Fruit fly (Drosophila melanogaster) whole organism, adult: Measurements from ENCODE around the gene Tbca.

Experiments
- CG11617 ChIP-seq: fragments of 200-800 bp; sonication (Bioruptor generic); optimal IDR thresholded peaks from 2 replicates; lab custom pipeline; 2017; ENCODE audit warnings: mild to moderate bottlenecking, missing biosample characterization, missing genetic modification reagents, missing genetic modification characterization
- CG12768 ChIP-seq: fragments of 200-800 bp; sonication (Bioruptor generic); optimal IDR thresholded peaks from 2 replicates; lab custom pipeline; 2017; ENCODE audit warnings: missing biosample characterization, missing genetic modification characterization, mild to moderate bottlenecking, moderate library complexity, missing genetic modification reagents
- CG14711 ChIP-seq: fragments of 200-800 bp; sonication (Bioruptor generic); optimal IDR thresholded peaks from 2 replicates; lab custom pipeline; 2018; ENCODE audit warnings: missing biosample characterization, mild to moderate bottlenecking, missing genetic modification characterization, moderate library complexity
- CG1620 ChIP-seq: fragments of 200-800 bp; sonication (Bioruptor generic); optimal IDR thresholded peaks from 2 replicates; lab custom pipeline; 2016; ENCODE audit warnings: missing biosample characterization, missing genetic modification characterization
- CG33017 ChIP-seq: fragments of 200-800 bp; sonication (Bioruptor generic); optimal IDR thresholded peaks from 2 replicates; lab custom pipeline; 2018; ENCODE audit warnings: missing biosample characterization, mild to moderate bottlenecking, missing genetic modification characterization, moderate library complexity
- CG5204 ChIP-seq: fragments of 200-800 bp; sonication (Bioruptor generic); optimal IDR thresholded peaks from 2 replicates; lab custom pipeline; 2016; ENCODE audit warnings: missing biosample characterization, missing genetic modification characterization
- CG7045 ChIP-seq: fragments of 200-800 bp; sonication (Bioruptor generic); optimal IDR thresholded peaks from 2 replicates; lab custom pipeline; 2017; ENCODE audit warnings: missing biosample characterization, mild to moderate bottlenecking, missing genetic modification characterization
- CG7101 ChIP-seq: fragments of 200-800 bp; sonication (Bioruptor generic); optimal IDR thresholded peaks from 2 replicates; lab custom pipeline; 2018; ENCODE audit warnings: missing biosample characterization, mild to moderate bottlenecking, missing genetic modification characterization, moderate library complexity
- Clk ChIP-seq: fragments of 200-800 bp; sonication (Bioruptor generic); optimal IDR thresholded peaks from 2 replicates; lab custom pipeline; 2017; ENCODE audit warnings: missing biosample characterization, missing genetic modification characterization
- Crg-1 ChIP-seq: fragments of 200-800 bp; sonication (Bioruptor generic); optimal IDR thresholded peaks from 2 replicates; lab custom pipeline; 2016; ENCODE audit warnings: missing biosample characterization, missing genetic modification characterization
- Hr96 ChIP-seq: fragments of 200-800 bp; sonication (Bioruptor generic); optimal IDR thresholded peaks from 2 replicates; lab custom pipeline; 2016; ENCODE audit warnings: missing biosample characterization, missing genetic modification characterization
- Mnt ChIP-seq: fragments of 200-800 bp; sonication (Bioruptor generic); optimal IDR thresholded peaks from 2 replicates; lab custom pipeline; 2016; ENCODE audit warnings: missing biosample characterization, mild to moderate bottlenecking, missing genetic modification characterization
- bab1 ChIP-seq: fragments of 200-800 bp; sonication (Bioruptor generic); optimal IDR thresholded peaks from 3 replicates; lab custom pipeline; 2019; ENCODE audit warnings: missing biosample characterization, mild to moderate bottlenecking, missing genetic modification characterization, moderate library complexity
- cic ChIP-seq: fragments of 200-800 bp; sonication (Bioruptor generic); optimal IDR thresholded peaks from 2 replicates; lab custom pipeline; 2017; ENCODE audit warnings: missing biosample characterization, mild to moderate bottlenecking, missing genetic modification characterization, moderate library complexity
- cnc ChIP-seq, 2 experiments: fragments of >200 bp; optimal IDR thresholded peaks; 2 replicates each; lab custom pipeline; 2017
- kay ChIP-seq: fragments of 200-800 bp; sonication (Bioruptor generic); peaks from one replicate; lab custom pipeline; 2016; ENCODE audit warnings: missing biosample characterization, missing genetic modification characterization, borderline replicate concordance
- ovo ChIP-seq: fragments of 200-800 bp; sonication (Bioruptor generic); optimal IDR thresholded peaks from 2 replicates; lab custom pipeline; 2016; ENCODE audit warnings: missing biosample characterization, missing genetic modification characterization
- pad ChIP-seq: fragments of 200-800 bp; sonication (Bioruptor generic); optimal IDR thresholded peaks from 3 replicates; lab custom pipeline; 2017; ENCODE audit warnings: missing biosample characterization, missing genetic modification characterization, mild to moderate bottlenecking, moderate library complexity, missing genetic modification reagents
- tj ChIP-seq: fragments of 200-800 bp; sonication (Bioruptor generic); optimal IDR thresholded peaks from 3 replicates; lab custom pipeline; 2017; ENCODE audit warnings: missing biosample characterization, mild to moderate bottlenecking, missing genetic modification characterization, moderate library complexity
- toe ChIP-seq: fragments of 200-800 bp; sonication (Bioruptor generic); optimal IDR thresholded peaks from 2 replicates; lab custom pipeline; 2016; ENCODE audit warnings: missing biosample characterization, missing genetic modification characterization

Tbca gene

dm6 chr3R:31776583-31777362 lies 33.5 kb downstream of the Tbca start, which contains the start of the genes CG2126 and faf:
TSS of gene CG2126 (minus strand) at chr3R:31776652.
TSS of gene faf (plus strand) at chr3R:31777020.
- no peak for TF ChIP-seq kay (GFP tag; lab: Kevin White, UChicago)
- peak; percentile 29 for TF ChIP-seq cic (GFP tag; lab: Kevin White, UChicago)
- peak; percentile 83 for TF ChIP-seq CG7101 (tag; lab: Kevin White, UChicago)
- TF ChIP-seq tj = peak; percentile 47
- peak; percentile 54 for TF ChIP-seq Clk (GFP tag; lab: Kevin White, UChicago)
- peak; percentile 48 for TF ChIP-seq ovo
- TF ChIP-seq toe (GFP tag; lab: Kevin White, UChicago) = no peak
- peak; percentile 64 for TF ChIP-seq CG12768 (GFP tag; lab: Kevin White, UChicago)
- TF ChIP-seq CG11617 (GFP tag; lab: Kevin White, UChicago) = peak; percentile 83
- TF ChIP-seq CG5204 (GFP tag; lab: Kevin White, UChicago) = no peak
- TF ChIP-seq CG14711 (tag; lab: Kevin White, UChicago) = peak; percentile 99
- TF ChIP-seq Crg-1 (GFP tag; lab: Kevin White, UChicago) = peak; percentile 66
- peak; percentile 72 for TF ChIP-seq CG1620 (GFP tag; lab: Kevin White, UChicago)
- peak; percentile 50 for TF ChIP-seq pad (GFP tag; lab: Kevin White, UChicago)
- peak; percentile 60 for TF ChIP-seq Mnt (GFP tag; lab: Kevin White, UChicago)
- TF ChIP-seq cnc (optimal IDR thresholded peaks at IDR 0.05; lab: Kevin White, UChicago) = no peak
- peak; percentile 76 for TF ChIP-seq CG33017 (tag; lab: Kevin White, UChicago)
- TF ChIP-seq bab1 (GFP tag; lab: Kevin White, UChicago) = peak; percentile 77
- no peak for TF ChIP-seq Hr96 (GFP tag; lab: Kevin White, UChicago)
- peak; percentile 76 for TF ChIP-seq CG7045 (GFP tag; lab: Kevin White, UChicago)

- TF ChIP-seq Mnt (GFP tag; lab: Kevin White, UChicago) (peak; percentile 53), CG1620 (GFP tag; lab: Kevin White, UChicago) (no peak), CG11617 (GFP tag; lab: Kevin White, UChicago) (no peak), Crg-1 (GFP tag; lab: Kevin White, UChicago) (no peak), toe (GFP tag; lab: Kevin White, UChicago) (no peak), bab1 (GFP tag; lab: Kevin White, UChicago) (no peak), tj (no peak), cic (GFP tag; lab: Kevin White, UChicago) (peak; percentile 39), kay (GFP tag; lab: Kevin White, UChicago) (peak; percentile 8), CG5204 (GFP tag; lab: Kevin White, UChicago) (no peak)
These were observed 34.3 kb downstream of the Tbca start for dm6 chr3R:31777482-31778165.
